Worm (Caenorhabditis elegans) whole organism, young adult: ENCODE results near the gene sre-19.

ENCODE experiments used
- B0035.1 ChIP-seq: sonication (generic microtip); optimal IDR thresholded peaks from 2 replicates; lab custom pipeline; 2016; ENCODE audit warnings: missing genetic modification characterization, mild to moderate bottlenecking, missing compliant biosample characterization, missing genotype, missing genetic modification reagents
- B0261.1 ChIP-seq: sonication (generic microtip); optimal IDR thresholded peaks from 2 replicates; lab custom pipeline; 2016; ENCODE audit warnings: mild to moderate bottlenecking, missing genetic modification characterization, moderate library complexity, missing compliant biosample characterization
- ZK185.1 ChIP-seq: sonication (generic microtip); optimal IDR thresholded peaks from 2 replicates; lab custom pipeline; 2016; ENCODE audit warnings: mild to moderate bottlenecking, missing genetic modification characterization, missing compliant biosample characterization; ENCODE audit not compliant: poor library complexity, severe bottlenecking
- atf-7 ChIP-seq: sonication (generic microtip); optimal IDR thresholded peaks from 2 replicates; lab custom pipeline; 2017; ENCODE audit warnings: mild to moderate bottlenecking, missing genetic modification characterization, missing compliant biosample characterization
- attf-3 ChIP-seq: fragments of 200-800 bp; sonication (Bioruptor generic); conservative IDR thresholded peaks from 2 replicates; pipeline ENCODE4 v1.3.6; 2022; ENCODE audit warnings: missing genetic modification reagents, missing genetic modification characterization, missing compliant biosample characterization
- cebp-2 ChIP-seq: fragments of 200-800 bp; sonication (Bioruptor generic); IDR thresholded peaks from 2 replicates; pipeline ENCODE4 v1.3.6; 2022; ENCODE audit warnings: missing genetic modification characterization, missing compliant biosample characterization
- ceh-27 ChIP-seq: fragments of 200-800 bp; sonication (Bioruptor generic); optimal IDR thresholded peaks from 2 replicates; lab custom pipeline; 2018; ENCODE audit warnings: mild to moderate bottlenecking, missing genetic modification characterization, moderate library complexity, missing compliant biosample characterization
- ceh-40 ChIP-seq: fragments of 200-800 bp; sonication (Bioruptor generic); IDR thresholded peaks from 2 replicates; pipeline ENCODE4 v1.3.6; 2022; ENCODE audit warnings: missing genetic modification characterization, missing compliant biosample characterization
- dox-1 ChIP-seq: fragments of 200-800 bp; sonication (Bioruptor generic); IDR thresholded peaks from 2 replicates; pipeline ENCODE4 v1.3.6; 2022; ENCODE audit warnings: missing genetic modification reagents, missing genetic modification characterization, missing compliant biosample characterization
- dpff-1 ChIP-seq: sonication (generic microtip); optimal IDR thresholded peaks from 2 replicates; lab custom pipeline; 2017; ENCODE audit warnings: mild to moderate bottlenecking, missing genetic modification characterization, missing compliant biosample characterization
- dpl-1 ChIP-seq: fragments of 150-350 bp; optimal IDR thresholded peaks from 2 replicates; lab custom pipeline; 2014; ENCODE audit warnings: missing biosample characterization, missing genetic modification reagents, missing genetic modification characterization
- egl-18 ChIP-seq: fragments of 200-800 bp; sonication (Bioruptor generic); IDR thresholded peaks from 2 replicates; pipeline ENCODE4 v1.3.6; 2022; ENCODE audit warnings: missing genetic modification reagents, missing genetic modification characterization, missing compliant biosample characterization
- ekl-4 ChIP-seq: fragments of 200-800 bp; sonication (Bioruptor generic); IDR thresholded peaks from 2 replicates; pipeline ENCODE4 v1.3.6; 2022; ENCODE audit warnings: missing genetic modification reagents, missing genetic modification characterization, missing compliant biosample characterization
- hlh-12 ChIP-seq: sonication (generic microtip); optimal IDR thresholded peaks from 2 replicates; lab custom pipeline; 2016; ENCODE audit warnings: missing genetic modification characterization, missing compliant biosample characterization
- hmg-1.2 ChIP-seq: fragments of 200-800 bp; sonication (Bioruptor generic); IDR thresholded peaks from 2 replicates; pipeline ENCODE4 v1.3.6; 2022; ENCODE audit warnings: missing genetic modification reagents, missing genetic modification characterization, missing compliant biosample characterization
- let-526 ChIP-seq: fragments of 200-800 bp; sonication (Bioruptor generic); IDR thresholded peaks from 2 replicates; pipeline ENCODE4 v1.3.6; 2022; ENCODE audit warnings: missing genetic modification reagents, missing genetic modification characterization, missing compliant biosample characterization
- lin-35 ChIP-seq, 3 experiments: fragments of 150-350 bp in 2 of 3; sonication (generic microtip) in 1 of 3; optimal IDR thresholded peaks; 2 replicates each; lab custom pipeline; 2014 to 2018; ENCODE audit warnings: missing biosample characterization in 3 of 3, missing genetic modification characterization in 3 of 3, missing genetic modification reagents in 3 of 3
- lin-40 ChIP-seq: sonication (generic microtip); optimal IDR thresholded peaks from 2 replicates; lab custom pipeline; 2016; ENCODE audit warnings: missing genetic modification characterization, mild to moderate bottlenecking, missing compliant biosample characterization, missing genotype, missing genetic modification reagents
- lin-54 ChIP-seq: fragments of 200-800 bp; sonication (Bioruptor generic); optimal IDR thresholded peaks from 2 replicates; lab custom pipeline; 2018; ENCODE audit warnings: mild to moderate bottlenecking, missing genetic modification characterization, missing compliant biosample characterization
- madf-10 ChIP-seq: sonication (generic microtip); optimal IDR thresholded peaks from 2 replicates; lab custom pipeline; 2016; ENCODE audit warnings: mild to moderate bottlenecking, missing genetic modification characterization, missing compliant biosample characterization
- madf-3 ChIP-seq: fragments of 200-800 bp; sonication (Bioruptor generic); IDR thresholded peaks from 2 replicates; pipeline ENCODE4 v1.3.6; 2022; ENCODE audit warnings: missing genetic modification reagents, missing genetic modification characterization, missing compliant biosample characterization
- madf-8 ChIP-seq: fragments of 200-800 bp; sonication (Bioruptor generic); conservative IDR thresholded peaks from 2 replicates; pipeline ENCODE4 v1.3.6; 2022; ENCODE audit warnings: missing genetic modification reagents, missing genetic modification characterization, missing compliant biosample characterization
- nfya-2 ChIP-seq: fragments of 200-800 bp; sonication (Bioruptor generic); IDR thresholded peaks from 2 replicates; pipeline ENCODE4 v1.3.6; 2022; ENCODE audit warnings: missing genetic modification reagents, missing genetic modification characterization, missing compliant biosample characterization
- nhr-80 ChIP-seq: sonication (generic microtip); optimal IDR thresholded peaks from 2 replicates; lab custom pipeline; 2016; ENCODE audit warnings: missing genetic modification characterization, missing compliant biosample characterization
- rcor-1 ChIP-seq: fragments of 200-800 bp; sonication (Bioruptor generic); IDR thresholded peaks from 2 replicates; pipeline ENCODE4 v1.3.6; 2022; ENCODE audit warnings: missing genetic modification reagents, missing genetic modification characterization, missing compliant biosample characterization
- rec-8 ChIP-seq, 2 experiments: sonication (generic microtip); optimal IDR thresholded peaks; 2 replicates each; lab custom pipeline; 2016; ENCODE audit warnings: mild to moderate bottlenecking in 2 of 2, missing genetic modification characterization in 2 of 2, missing genetic modification reagents in 2 of 2, missing genotype in 2 of 2, missing biosample characterization in 1 of 2, missing compliant biosample characterization in 1 of 2, moderate library complexity in 1 of 2
- snpc-1.1 ChIP-seq: sonication (generic microtip); optimal IDR thresholded peaks from 2 replicates; lab custom pipeline; 2017; ENCODE audit warnings: missing genetic modification characterization, mild to moderate bottlenecking, missing compliant biosample characterization, antibody characterized with exemption, moderate library complexity, missing genotype, missing genetic modification reagents; ENCODE audit not compliant: insufficient read depth
- snpc-1.3 ChIP-seq: sonication (generic microtip); optimal IDR thresholded peaks from 2 replicates; lab custom pipeline; 2017; ENCODE audit warnings: missing genetic modification characterization, mild to moderate bottlenecking, missing compliant biosample characterization, antibody characterized with exemption, moderate library complexity, missing genotype, missing genetic modification reagents; ENCODE audit not compliant: insufficient read depth
- snpc-3.4 ChIP-seq: sonication (generic microtip); optimal IDR thresholded peaks from 2 replicates; lab custom pipeline; 2017; ENCODE audit warnings: missing genetic modification characterization, mild to moderate bottlenecking, missing compliant biosample characterization, antibody characterized with exemption, moderate library complexity, missing genotype, missing genetic modification reagents
- snpc-4 ChIP-seq, 5 experiments: fragments of 150-350 bp in 1 of 5; sonication (generic microtip) in 4 of 5; optimal IDR thresholded peaks; 2 replicates each; lab custom pipeline; 2014 to 2018; ENCODE audit warnings: missing genetic modification characterization in 5 of 5, missing biosample characterization in 3 of 5, antibody characterized with exemption in 2 of 5, mild to moderate bottlenecking in 2 of 5, missing compliant biosample characterization in 2 of 5, missing genotype in 2 of 5, moderate library complexity in 2 of 5, missing genetic modification reagents in 1 of 5
- tbp1 ChIP-seq: fragments of 200-800 bp; sonication (Bioruptor generic); optimal IDR thresholded peaks from 2 replicates; lab custom pipeline; 2018; ENCODE audit warnings: mild to moderate bottlenecking, missing genetic modification characterization, missing compliant biosample characterization
- unc-62 ChIP-seq: fragments of 150-350 bp; optimal IDR thresholded peaks from 2 replicates; lab custom pipeline; 2014; ENCODE audit warnings: missing biosample characterization, missing genetic modification reagents, missing genetic modification characterization
- zfh-2 ChIP-seq: fragments of 200-800 bp; sonication (Bioruptor generic); conservative IDR thresholded peaks from 2 replicates; pipeline ENCODE4 v1.3.6; 2022; ENCODE audit warnings: missing genetic modification reagents, missing genetic modification characterization, missing compliant biosample characterization
- ztf-28 ChIP-seq: fragments of 200-800 bp; sonication (Bioruptor generic); IDR thresholded peaks from 2 replicates; pipeline ENCODE4 v1.3.6; 2022; ENCODE audit warnings: missing genetic modification reagents, missing genetic modification characterization, missing compliant biosample characterization
- ztf-3 ChIP-seq: fragments of 200-800 bp; sonication (Bioruptor generic); optimal IDR thresholded peaks from 2 replicates; lab custom pipeline; 2018; ENCODE audit warnings: mild to moderate bottlenecking, missing genetic modification characterization, missing compliant biosample characterization

Gene sre-19

DNA sequence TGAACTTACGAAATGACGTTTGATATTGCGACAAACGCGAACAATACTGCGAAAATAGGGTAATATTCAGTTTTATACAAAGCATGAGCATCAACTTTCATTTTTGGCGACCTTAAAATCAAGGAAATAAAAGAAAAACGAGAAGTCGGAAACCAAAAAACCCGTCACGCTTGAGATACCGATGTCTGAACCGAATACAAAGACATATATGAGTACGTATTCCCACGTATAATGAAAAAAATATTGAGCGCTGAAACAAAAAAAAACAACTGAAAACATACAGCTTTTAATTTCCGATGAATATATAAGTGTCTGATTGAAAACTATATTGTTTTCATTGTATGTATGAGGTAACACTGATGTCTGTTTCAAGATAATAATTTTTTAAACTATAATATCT is 9.1 kb downstream of the sre-19 start, which contains the start of gene sre-18 (continued):
- TF ChIP-seq nfya-2 (GFP tag; lab: Robert Waterston, UW) = no peak

DNA sequence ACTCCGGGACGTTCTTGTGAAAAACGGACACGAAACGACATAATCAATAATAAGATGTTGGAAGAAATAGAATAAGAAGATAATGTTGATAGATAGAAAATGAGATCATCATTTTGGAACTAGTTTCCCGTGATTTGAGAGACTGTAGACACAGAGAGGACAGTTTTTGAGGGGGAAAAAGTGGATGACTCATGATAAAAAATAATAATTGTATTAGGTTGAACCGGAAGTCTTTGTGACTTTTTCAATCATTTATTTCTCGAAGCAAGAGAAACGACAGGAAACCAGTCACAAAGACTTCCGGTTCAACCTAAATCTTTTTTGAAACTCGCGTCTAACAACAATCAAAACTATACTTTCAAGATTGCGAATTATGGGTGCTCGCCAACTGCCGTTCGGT is 11.7 kb downstream of the sre-19 start, which contains the start of gene mlt-3:
mlt-3 (minus strand) TSS at position 101 of the 400 bp plus-strand sequence.
- TF ChIP-seq attf-3 (GFP tag; lab: Robert Waterston, UW) (no peak), dpl-1 (GFP tag; lab: Kevin White, UChicago) (no peak), dpff-1 (tag; lab: Kevin White, UChicago) (no peak), snpc-3.4 (tag; lab: Kevin White, UChicago) (no peak), snpc-1.3 (no peak), rec-8 (tag; optimal IDR thresholded peaks at IDR 0.05; lab: Kevin White, UChicago) (no peak), snpc-1.1 (tag; lab: Kevin White, UChicago) (no peak), madf-8 (GFP tag; lab: Robert Waterston, UW) (no peak), zfh-2 (no peak), lin-35 (GFP tag; optimal IDR thresholded peaks at IDR 0.05; lab: Kevin White, UChicago) (no peak), lin-54 (GFP tag; lab: Kevin White, UChicago) (no peak), atf-7 (tag; lab: Kevin White, UChicago) (no peak), ceh-27 (GFP tag; lab: Kevin White, UChicago) (no peak), let-526 (GFP tag; lab: Robert Waterston, UW) (no peak), lin-40 (tag; lab: Kevin White, UChicago) (no peak), cebp-2 (GFP tag; lab: Robert Waterston, UW) (no peak), unc-62 (GFP tag; lab: Kevin White, UChicago) (no peak), ztf-3 (GFP tag; lab: Kevin White, UChicago) (no peak)

DNA sequence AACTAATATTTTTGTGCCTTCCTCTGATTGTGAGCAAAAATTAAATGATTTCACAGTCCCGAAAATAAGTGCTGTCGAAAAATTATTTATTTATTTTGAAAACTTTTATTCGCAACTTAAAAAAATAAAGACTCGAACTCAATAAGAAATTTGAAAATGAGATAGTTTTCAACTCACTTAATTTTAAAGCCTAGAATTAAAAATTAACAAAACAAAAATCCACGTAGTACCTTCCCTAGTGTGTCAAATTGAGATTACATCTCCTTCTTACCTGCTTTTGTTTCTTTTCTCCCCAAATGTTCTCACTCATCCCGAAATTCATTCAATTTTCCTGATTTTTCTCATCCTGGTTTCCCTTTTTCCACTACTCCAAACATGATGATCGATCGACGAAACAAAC is 19.4 kb downstream of the sre-19 start, which contains the start of gene F35G2.5:
F35G2.5 (plus strand) TSS at position 301 of the 400 bp plus-strand sequence.
- TF ChIP-seq ceh-40 (GFP tag; lab: Robert Waterston, UW) (no peak), nhr-80 (no peak), snpc-4 (GFP tag; optimal IDR thresholded peaks at IDR 0.05; lab: Kevin White, UChicago) (no peak), snpc-4 (tag; optimal IDR thresholded peaks at IDR 0.05; lab: Kevin White, UChicago) (no peak), B0261.1 (no peak), ZK185.1 (tag; lab: Kevin White, UChicago) (no peak), tbp1 (no peak), hlh-12 (tag; lab: Kevin White, UChicago) (no peak), dox-1 (GFP tag; lab: Robert Waterston, UW) (no peak), ekl-4 (GFP tag; lab: Robert Waterston, UW) (no peak), madf-10 (tag; lab: Kevin White, UChicago) (no peak), madf-3 (no peak), B0035.1 (no peak), ztf-28 (no peak), egl-18 (no peak), rcor-1 (GFP tag; lab: Robert Waterston, UW) (no peak), rec-8 (tag; optimal IDR thresholded peaks at IDR 0.05; lab: Kevin White, UChicago) (no peak), hmg-1.2 (GFP tag; lab: Robert Waterston, UW) (no peak)
